Worm (Caenorhabditis elegans) whole organism, L3 larva: ENCODE measurements around the gene mon-2.

Source experiments
- ZK546.5 ChIP-seq: sonication (generic microtip); optimal IDR thresholded peaks from 2 replicates; lab custom pipeline; 2017; ENCODE audit warnings: missing biosample characterization, missing genetic modification characterization
- ama-1 ChIP-seq: fragments of 150-350 bp; optimal IDR thresholded peaks from 2 replicates; lab custom pipeline; 2018
- ceh-28 ChIP-seq: fragments of 150-350 bp; optimal IDR thresholded peaks from 2 replicates; lab custom pipeline; 2014; ENCODE audit warnings: missing biosample characterization, missing genetic modification reagents, missing genetic modification characterization
- ceh-82 ChIP-seq: fragments of 150-350 bp; optimal IDR thresholded peaks from 2 replicates; lab custom pipeline; 2014; ENCODE audit warnings: missing biosample characterization, missing genetic modification characterization
- daf-12 ChIP-seq: fragments of 150-350 bp; optimal IDR thresholded peaks from 2 replicates; lab custom pipeline; 2014; ENCODE audit warnings: missing biosample characterization, missing genetic modification reagents, missing genetic modification characterization
- egl-27 ChIP-seq: sonication (generic microtip); optimal IDR thresholded peaks from 4 replicates; lab custom pipeline; 2017; ENCODE audit warnings: missing biosample characterization, missing genetic modification reagents, missing genetic modification characterization
- egl-5 ChIP-seq: fragments of 150-350 bp; optimal IDR thresholded peaks from 2 replicates; lab custom pipeline; 2017; ENCODE audit warnings: missing biosample characterization, missing genetic modification reagents, missing genetic modification characterization, inconsistent platforms
- elt-1 ChIP-seq: fragments of 150-350 bp; optimal IDR thresholded peaks from 2 replicates; lab custom pipeline; 2014; ENCODE audit warnings: missing biosample characterization, missing genetic modification characterization
- elt-2 ChIP-seq: sonication (generic microtip); optimal IDR thresholded peaks from 2 replicates; lab custom pipeline; 2016; ENCODE audit warnings: missing genetic modification reagents, mild to moderate bottlenecking, missing genetic modification characterization, missing compliant biosample characterization
- fkh-10 ChIP-seq: sonication (generic microtip); optimal IDR thresholded peaks from 2 replicates; lab custom pipeline; 2017; ENCODE audit warnings: missing biosample characterization, missing genetic modification reagents, missing genetic modification characterization
- fkh-2 ChIP-seq: fragments of 150-350 bp; optimal IDR thresholded peaks from 2 replicates; lab custom pipeline; 2014; ENCODE audit warnings: missing biosample characterization, missing genetic modification reagents, missing genetic modification characterization
- hmg-11 ChIP-seq: sonication (generic microtip); optimal IDR thresholded peaks from 2 replicates; lab custom pipeline; 2016; ENCODE audit warnings: missing genetic modification characterization, missing compliant biosample characterization
- jun-1 ChIP-seq: fragments of 150-350 bp; optimal IDR thresholded peaks from 2 replicates; lab custom pipeline; 2014; ENCODE audit warnings: missing biosample characterization, missing genetic modification reagents, missing genetic modification characterization
- lin-15B ChIP-seq: fragments of 150-350 bp; optimal IDR thresholded peaks from 2 replicates; lab custom pipeline; 2014; ENCODE audit warnings: missing biosample characterization, missing genetic modification characterization
- lin-39 ChIP-seq: fragments of 150-350 bp; optimal IDR thresholded peaks from 2 replicates; lab custom pipeline; 2018; ENCODE audit warnings: missing biosample characterization, missing genetic modification reagents, missing genetic modification characterization
- lsy-12 ChIP-seq: sonication (generic microtip); optimal IDR thresholded peaks from 2 replicates; lab custom pipeline; 2016; ENCODE audit warnings: mild to moderate bottlenecking, missing genetic modification characterization, missing compliant biosample characterization
- mml-1 ChIP-seq: fragments of 150-350 bp; sonication (generic microtip); optimal IDR thresholded peaks from 3 replicates; lab custom pipeline; 2014; ENCODE audit warnings: missing biosample characterization, missing genetic modification characterization
- nfya-1 ChIP-seq: sonication (generic microtip); optimal IDR thresholded peaks from 2 replicates; lab custom pipeline; 2017; ENCODE audit warnings: missing genetic modification characterization, mild to moderate bottlenecking, missing compliant biosample characterization, antibody characterized with exemption, moderate library complexity; ENCODE audit not compliant: insufficient read depth
- nhr-12 ChIP-seq: fragments of 150-350 bp; optimal IDR thresholded peaks from 2 replicates; lab custom pipeline; 2014; ENCODE audit warnings: missing biosample characterization, missing genetic modification characterization
- nhr-23 ChIP-seq: fragments of 150-350 bp; optimal IDR thresholded peaks from 2 replicates; lab custom pipeline; 2014; ENCODE audit warnings: missing biosample characterization, missing genetic modification reagents, missing genetic modification characterization
- nhr-28 ChIP-seq: fragments of 150-350 bp; optimal IDR thresholded peaks from 2 replicates; lab custom pipeline; 2014; ENCODE audit warnings: missing biosample characterization, missing genetic modification characterization
- nhr-43 ChIP-seq: sonication (generic microtip); optimal IDR thresholded peaks from 2 replicates; lab custom pipeline; 2016; ENCODE audit warnings: mild to moderate bottlenecking, missing genetic modification characterization, missing compliant biosample characterization; ENCODE audit not compliant: poor library complexity, severe bottlenecking
- nhr-67 ChIP-seq: fragments of 150-350 bp; optimal IDR thresholded peaks from 2 replicates; lab custom pipeline; 2014; ENCODE audit warnings: missing biosample characterization, missing genetic modification characterization
- nhr-77 ChIP-seq: fragments of 150-350 bp; optimal IDR thresholded peaks from 2 replicates; lab custom pipeline; 2014; ENCODE audit warnings: missing biosample characterization, missing genetic modification characterization
- pha-4 ChIP-seq: fragments of 150-350 bp; optimal IDR thresholded peaks from 2 replicates; lab custom pipeline; 2014; ENCODE audit warnings: missing biosample characterization, missing genetic modification reagents, missing genetic modification characterization
- pqm-1 ChIP-seq: fragments of 150-350 bp; optimal IDR thresholded peaks from 2 replicates; lab custom pipeline; 2017; ENCODE audit warnings: missing biosample characterization, missing genetic modification characterization, inconsistent platforms
- sea-2 ChIP-seq: fragments of 150-350 bp; sonication (generic microtip); optimal IDR thresholded peaks from 4 replicates; lab custom pipeline; 2014; ENCODE audit warnings: missing biosample characterization, missing genetic modification reagents, missing genetic modification characterization
- snpc-4 ChIP-seq: fragments of 150-350 bp; optimal IDR thresholded peaks from 2 replicates; lab custom pipeline; 2014; ENCODE audit warnings: missing biosample characterization, missing genetic modification characterization
- tbx-2 ChIP-seq: sonication (generic microtip); optimal IDR thresholded peaks from 2 replicates; lab custom pipeline; 2016; ENCODE audit warnings: mild to moderate bottlenecking, missing genetic modification characterization, missing compliant biosample characterization
- unc-39 ChIP-seq: sonication (generic microtip); optimal IDR thresholded peaks from 4 replicates; lab custom pipeline; 2017; ENCODE audit warnings: missing biosample characterization, missing genetic modification characterization
- unc-62 ChIP-seq: fragments of 150-350 bp; sonication (generic microtip); optimal IDR thresholded peaks from 4 replicates; lab custom pipeline; 2014; ENCODE audit warnings: missing biosample characterization, missing genetic modification reagents, missing genetic modification characterization
- zag-1 ChIP-seq: fragments of 150-350 bp; optimal IDR thresholded peaks from 2 replicates; lab custom pipeline; 2014; ENCODE audit warnings: missing biosample characterization, missing genetic modification characterization
- ztf-11 ChIP-seq: fragments of 150-350 bp; optimal IDR thresholded peaks from 2 replicates; lab custom pipeline; 2014; ENCODE audit warnings: missing biosample characterization, missing genetic modification characterization
- ztf-4 ChIP-seq: fragments of 150-350 bp; optimal IDR thresholded peaks from 2 replicates; lab custom pipeline; 2014; ENCODE audit warnings: missing biosample characterization, missing genetic modification characterization

Gene mon-2

DNA sequence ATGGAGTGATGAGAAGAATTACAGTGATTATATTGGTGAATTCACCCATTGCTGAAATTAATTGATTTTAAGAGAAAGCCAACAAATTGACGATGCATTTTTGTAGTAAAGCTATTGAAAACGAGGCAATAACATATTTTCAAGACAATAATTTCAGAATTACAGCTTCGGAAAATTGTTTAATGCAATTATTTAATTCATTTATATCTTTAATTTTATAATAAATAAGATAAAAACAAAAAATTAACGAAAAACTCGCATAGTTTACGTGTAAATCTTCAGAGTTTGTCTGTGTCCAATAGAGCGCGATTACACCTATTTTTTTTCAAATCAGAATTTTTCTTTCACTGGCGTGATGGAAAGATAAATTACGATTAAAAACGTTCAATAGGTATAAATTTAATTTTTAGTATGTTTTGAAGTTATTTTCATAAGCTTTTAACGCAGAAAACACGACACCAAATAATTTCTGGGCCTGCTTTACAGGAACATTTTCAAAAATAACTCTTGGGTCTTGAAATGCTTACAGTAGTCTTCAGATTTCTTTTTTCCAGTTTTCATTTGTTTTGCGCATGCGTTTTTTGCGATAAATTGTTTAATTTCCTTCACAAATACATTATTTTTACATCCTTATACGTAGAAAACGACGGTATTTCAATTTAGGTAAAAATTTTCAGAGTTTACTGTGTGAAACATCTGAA is 18.3 kb upstream of the mon-2 start, which contains the start of gene tmed-1:
tmed-1 (minus strand) TSS at position 51 of the 701 bp plus-strand sequence.
- TF ChIP-seq nhr-77 (tag; lab: Kevin White, UChicago): no peak
- no peak for TF ChIP-seq ceh-28 (tag; lab: Kevin White, UChicago)
- no peak for TF ChIP-seq pqm-1 (tag; lab: Kevin White, UChicago)
- no peak for TF ChIP-seq nhr-23 (tag; lab: Kevin White, UChicago)
- no peak for TF ChIP-seq ceh-82 (tag; lab: Kevin White, UChicago)
- TF ChIP-seq nhr-67 (tag; lab: Kevin White, UChicago): no peak
- no peak for TF ChIP-seq nhr-43
- TF ChIP-seq zag-1 (tag; lab: Kevin White, UChicago): no peak
- TF ChIP-seq egl-27 (tag; lab: Kevin White, UChicago): no peak
- no peak for TF ChIP-seq egl-5 (tag; lab: Kevin White, UChicago)
- TF ChIP-seq nhr-28 (tag; lab: Kevin White, UChicago): no peak
- TF ChIP-seq ama-1 (lab: Kevin White, UChicago): no peak
- TF ChIP-seq, all 47 proteins: peak for 0

- TF ChIP-seq nhr-28 (tag; lab: Kevin White, UChicago): no peak
- TF ChIP-seq nhr-23 (tag; lab: Kevin White, UChicago): peak; percentile 5
- TF ChIP-seq lin-39 (tag; lab: Kevin White, UChicago): no peak
- TF ChIP-seq jun-1 (tag; lab: Kevin White, UChicago): peak; percentile 12
- no peak for TF ChIP-seq nhr-12 (tag; lab: Kevin White, UChicago)
- peak; percentile 17 for TF ChIP-seq hmg-11 (tag; lab: Kevin White, UChicago)
- peak; percentile 77 for TF ChIP-seq pha-4 (tag; lab: Kevin White, UChicago)
- TF ChIP-seq fkh-10: no peak
- no peak for TF ChIP-seq fkh-2
- peak; percentile 22 for TF ChIP-seq snpc-4 (tag; lab: Kevin White, UChicago)
- no peak for TF ChIP-seq tbx-2 (tag; lab: Kevin White, UChicago)
- peak; percentile 42 for TF ChIP-seq egl-5 (tag; lab: Kevin White, UChicago)
- TF ChIP-seq lin-15B: peak; percentile 84
- peak; percentile 63 for TF ChIP-seq nfya-1
- no peak for TF ChIP-seq elt-1 (tag; lab: Kevin White, UChicago)
- no peak for TF ChIP-seq daf-12
- TF ChIP-seq sea-2: no peak
- TF ChIP-seq ama-1 (lab: Kevin White, UChicago): no peak
- no peak for TF ChIP-seq ZK546.5 (tag; lab: Kevin White, UChicago)
- TF ChIP-seq ztf-11 (tag; lab: Kevin White, UChicago): no peak
- no peak for TF ChIP-seq lsy-12 (tag; lab: Kevin White, UChicago)
- TF ChIP-seq nhr-77 (tag; lab: Kevin White, UChicago): no peak
- no peak for TF ChIP-seq unc-39 (tag; lab: Kevin White, UChicago)
- TF ChIP-seq elt-2 (tag; lab: Kevin White, UChicago): no peak
Measured at ce11 chrIV:12078907-12079523, 17.6 kb upstream of the mon-2 start, which contains the start of gene lex-1. TSS of gene lex-1 (plus strand) at chrIV:12079473.

ce11 chrIV:12080807-12081206 is 15.8 kb upstream of the mon-2 start:
- TF ChIP-seq ceh-82 (tag; lab: Kevin White, UChicago): no peak
- no peak for TF ChIP-seq ztf-4 (tag; lab: Kevin White, UChicago)
- no peak for TF ChIP-seq mml-1 (tag; lab: Kevin White, UChicago)
- TF ChIP-seq daf-12: no peak
- no peak for TF ChIP-seq snpc-4 (tag; lab: Kevin White, UChicago)
- no peak for TF ChIP-seq nhr-77 (tag; lab: Kevin White, UChicago)
- no peak for TF ChIP-seq lin-15B
- TF ChIP-seq pqm-1 (tag; lab: Kevin White, UChicago): no peak
- TF ChIP-seq nfya-1: no peak
- TF ChIP-seq elt-1 (tag; lab: Kevin White, UChicago): no peak
- no peak for TF ChIP-seq unc-39 (tag; lab: Kevin White, UChicago)
- no peak for TF ChIP-seq ama-1 (lab: Kevin White, UChicago)
- no peak for TF ChIP-seq tbx-2 (tag; lab: Kevin White, UChicago)
- TF ChIP-seq fkh-10: no peak
- TF ChIP-seq unc-62: no peak
- TF ChIP-seq jun-1 (tag; lab: Kevin White, UChicago): no peak
